Worm (Caenorhabditis elegans) whole organism, L4 larva: ENCODE data around the gene cyp-14A2.

Source experiments
- F26F4.8 ChIP-seq: fragments of 200-800 bp; sonication (Bioruptor generic); conservative IDR thresholded peaks from 2 replicates; pipeline ENCODE4 v1.3.6; 2022; ENCODE audit warnings: missing genetic modification characterization, missing compliant biosample characterization
- T26A8.4 ChIP-seq: fragments of 200-800 bp; sonication (Bioruptor generic); IDR thresholded peaks from 2 replicates; pipeline ENCODE4 v1.3.6; 2022; ENCODE audit warnings: missing genetic modification characterization, missing compliant biosample characterization
- Y105C5A.15 ChIP-seq: fragments of 200-800 bp; sonication (Bioruptor generic); IDR thresholded peaks from 2 replicates; pipeline ENCODE4 v1.3.6; 2022; ENCODE audit warnings: missing genetic modification characterization, missing compliant biosample characterization
- Y48G9A.11 ChIP-seq: fragments of 200-800 bp; sonication (Bioruptor generic); IDR thresholded peaks from 2 replicates; pipeline ENCODE4 v1.3.6; 2022; ENCODE audit warnings: missing genetic modification reagents, missing genetic modification characterization, missing compliant biosample characterization
- ceh-32 ChIP-seq: sonication (generic microtip); optimal IDR thresholded peaks from 2 replicates; lab custom pipeline; 2016; ENCODE audit warnings: mild to moderate bottlenecking, missing genetic modification characterization, missing compliant biosample characterization; ENCODE audit not compliant: poor library complexity
- ces-1 ChIP-seq: fragments of 150-350 bp; sonication (generic microtip); optimal IDR thresholded peaks from 4 replicates; lab custom pipeline; 2014; ENCODE audit warnings: missing biosample characterization, missing genetic modification reagents, missing genetic modification characterization
- cey-2 ChIP-seq: sonication (generic microtip); optimal IDR thresholded peaks from 3 replicates; lab custom pipeline; 2017; ENCODE audit warnings: missing genetic modification characterization, mild to moderate bottlenecking, missing compliant biosample characterization, antibody characterized with exemption, borderline replicate concordance; ENCODE audit not compliant: insufficient read depth
- daf-12 ChIP-seq: fragments of 150-350 bp; optimal IDR thresholded peaks from 2 replicates; lab custom pipeline; 2014; ENCODE audit warnings: missing biosample characterization, missing genetic modification reagents, missing genetic modification characterization
- daf-16 ChIP-seq, 3 experiments: sonication (generic microtip); optimal IDR thresholded peaks; 2 replicates each; lab custom pipeline; 2016 to 2017; ENCODE audit warnings: missing genetic modification characterization in 3 of 3, missing genetic modification reagents in 3 of 3, mild to moderate bottlenecking in 2 of 3, missing compliant biosample characterization in 2 of 3, missing biosample characterization in 1 of 3, moderate library complexity in 1 of 3
- daf-8 ChIP-seq: fragments of 200-800 bp; sonication (Bioruptor generic); IDR thresholded peaks from 2 replicates; pipeline ENCODE4 v1.3.6; 2022; ENCODE audit warnings: missing genetic modification characterization, missing compliant biosample characterization
- dmd-6 ChIP-seq: fragments of 200-800 bp; sonication (Bioruptor generic); IDR thresholded peaks from 2 replicates; pipeline ENCODE4 v1.3.6; 2022; ENCODE audit warnings: missing genetic modification reagents, missing genetic modification characterization, missing compliant biosample characterization
- dpl-1 ChIP-seq: fragments of 150-350 bp; optimal IDR thresholded peaks from 2 replicates; lab custom pipeline; 2014; ENCODE audit warnings: missing biosample characterization, missing genetic modification reagents, missing genetic modification characterization
- duxl-1 ChIP-seq: sonication (generic microtip); optimal IDR thresholded peaks from 2 replicates; lab custom pipeline; 2016; ENCODE audit warnings: mild to moderate bottlenecking, missing genetic modification characterization, moderate library complexity, missing compliant biosample characterization; ENCODE audit not compliant: poor library complexity
- egl-43 ChIP-seq: fragments of 200-800 bp; sonication (Bioruptor generic); IDR thresholded peaks from 2 replicates; pipeline ENCODE4 v1.3.6; 2022; ENCODE audit warnings: missing genetic modification reagents, missing genetic modification characterization, missing compliant biosample characterization
- fkh-10 ChIP-seq: fragments of 150-350 bp; optimal IDR thresholded peaks from 2 replicates; lab custom pipeline; 2014; ENCODE audit warnings: missing biosample characterization, missing genetic modification reagents, missing genetic modification characterization
- fos-1 ChIP-seq: fragments of 150-350 bp; optimal IDR thresholded peaks from 2 replicates; lab custom pipeline; 2014; ENCODE audit warnings: missing biosample characterization, missing genetic modification characterization
- hif-1 ChIP-seq, 2 experiments: sonication (generic microtip); optimal IDR thresholded peaks; 2 replicates each; lab custom pipeline; 2016 to 2017; ENCODE audit warnings: missing compliant biosample characterization in 2 of 2, missing genetic modification characterization in 2 of 2, missing genetic modification reagents in 2 of 2, missing genotype in 2 of 2, mild to moderate bottlenecking in 1 of 2
- hlh-11 ChIP-seq: fragments of 200-800 bp; sonication (Bioruptor generic); optimal IDR thresholded peaks from 2 replicates; lab custom pipeline; 2018; ENCODE audit warnings: mild to moderate bottlenecking, missing genetic modification characterization, missing compliant biosample characterization
- hmg-1.1 ChIP-seq: fragments of 200-800 bp; sonication (Bioruptor generic); IDR thresholded peaks from 2 replicates; pipeline ENCODE4 v1.3.6; 2022; ENCODE audit warnings: missing genetic modification reagents, missing genetic modification characterization, missing compliant biosample characterization
- lim-7 ChIP-seq: fragments of 200-800 bp; sonication (Bioruptor generic); IDR thresholded peaks from 2 replicates; pipeline ENCODE4 v1.3.6; 2022; ENCODE audit warnings: missing genetic modification characterization, missing compliant biosample characterization
- lin-13 ChIP-seq: fragments of 150-350 bp; optimal IDR thresholded peaks from 2 replicates; lab custom pipeline; 2014; ENCODE audit warnings: missing biosample characterization, missing genetic modification reagents, missing genetic modification characterization
- lir-3 ChIP-seq: sonication (generic microtip); optimal IDR thresholded peaks from 2 replicates; lab custom pipeline; 2016; ENCODE audit warnings: mild to moderate bottlenecking, missing genetic modification characterization, missing compliant biosample characterization
- madf-5 ChIP-seq, 2 experiments: fragments of 200-800 bp; sonication (Bioruptor generic); IDR thresholded peaks; 2 replicates each; pipeline ENCODE4 v1.3.6; 2022; ENCODE audit warnings: missing compliant biosample characterization in 2 of 2, missing genetic modification characterization in 2 of 2
- mdl-1 ChIP-seq, 2 experiments: fragments of 150-350 bp in 1 of 2; sonication (generic microtip) in 1 of 2; optimal IDR thresholded peaks; 2 replicates each; lab custom pipeline; 2014 to 2017; ENCODE audit warnings: missing biosample characterization in 2 of 2, missing genetic modification characterization in 2 of 2
- mes-2 ChIP-seq: sonication (generic microtip); optimal IDR thresholded peaks from 2 replicates; lab custom pipeline; 2016; ENCODE audit warnings: missing genotype, mild to moderate bottlenecking, missing genetic modification characterization, missing compliant biosample characterization; ENCODE audit not compliant: poor library complexity, severe bottlenecking
- nhr-102 ChIP-seq: sonication (generic microtip); optimal IDR thresholded peaks from 2 replicates; lab custom pipeline; 2016; ENCODE audit warnings: mild to moderate bottlenecking, missing genetic modification characterization, moderate library complexity, missing compliant biosample characterization
- nhr-111 ChIP-seq: fragments of 200-800 bp; sonication (Bioruptor generic); optimal IDR thresholded peaks from 2 replicates; lab custom pipeline; 2018; ENCODE audit warnings: mild to moderate bottlenecking, missing genetic modification characterization, missing compliant biosample characterization
- nhr-25 ChIP-seq: sonication (generic microtip); optimal IDR thresholded peaks from 2 replicates; lab custom pipeline; 2017; ENCODE audit warnings: missing genetic modification characterization, mild to moderate bottlenecking, missing compliant biosample characterization, antibody characterized with exemption, moderate library complexity, borderline replicate concordance; ENCODE audit not compliant: insufficient read depth
- nhr-28 ChIP-seq: fragments of 150-350 bp; optimal IDR thresholded peaks from 2 replicates; lab custom pipeline; 2014; ENCODE audit warnings: missing biosample characterization, missing genetic modification characterization
- nhr-42 ChIP-seq: fragments of 200-800 bp; sonication (Bioruptor generic); IDR thresholded peaks from 2 replicates; pipeline ENCODE4 v1.3.6; 2022; ENCODE audit warnings: missing genetic modification characterization, missing compliant biosample characterization
- nhr-48 ChIP-seq: sonication (generic microtip); optimal IDR thresholded peaks from 2 replicates; lab custom pipeline; 2016; ENCODE audit warnings: mild to moderate bottlenecking, missing genetic modification characterization, missing compliant biosample characterization
- nhr-76 ChIP-seq: fragments of 150-350 bp; optimal IDR thresholded peaks from 2 replicates; lab custom pipeline; 2014; ENCODE audit warnings: missing biosample characterization, missing genetic modification characterization
- sdz-12 ChIP-seq: fragments of 200-800 bp; sonication (Bioruptor generic); optimal IDR thresholded peaks from 2 replicates; lab custom pipeline; 2018; ENCODE audit warnings: mild to moderate bottlenecking, missing genetic modification characterization, missing compliant biosample characterization
- set-16 ChIP-seq: fragments of 200-800 bp; sonication (Bioruptor generic); IDR thresholded peaks from 2 replicates; pipeline ENCODE4 v1.3.6; 2022; ENCODE audit warnings: missing genetic modification reagents, missing genetic modification characterization, missing compliant biosample characterization
- snpc-1.2 ChIP-seq: fragments of 200-800 bp; sonication (Bioruptor generic); IDR thresholded peaks from 2 replicates; pipeline ENCODE4 v1.3.6; 2022; ENCODE audit warnings: missing genetic modification reagents, missing genetic modification characterization, missing compliant biosample characterization
- spr-1 ChIP-seq: sonication (generic microtip); optimal IDR thresholded peaks from 2 replicates; lab custom pipeline; 2016; ENCODE audit warnings: mild to moderate bottlenecking, missing genetic modification characterization, missing compliant biosample characterization
- unc-130 ChIP-seq: sonication (generic microtip); optimal IDR thresholded peaks from 2 replicates; lab custom pipeline; 2016; ENCODE audit warnings: missing genetic modification reagents, missing genetic modification characterization, missing compliant biosample characterization
- unc-39 ChIP-seq: sonication (generic microtip); optimal IDR thresholded peaks from 2 replicates; lab custom pipeline; 2017; ENCODE audit warnings: missing biosample characterization, missing genetic modification characterization
- unc-62 ChIP-seq, 3 experiments: fragments of 150-350 bp in 1 of 3; sonication (generic microtip); optimal IDR thresholded peaks in 2 of 3; peaks in 1 of 3; 1 replicate in 1 of 3; 2 replicates in 2 of 3; lab custom pipeline; 2014 to 2017; ENCODE audit warnings: missing biosample characterization in 3 of 3, missing genetic modification characterization in 3 of 3, missing genetic modification reagents in 3 of 3, missing genotype in 1 of 3
- vab-7 ChIP-seq: fragments of 200-800 bp; sonication (Bioruptor generic); IDR thresholded peaks from 2 replicates; pipeline ENCODE4 v1.3.6; 2022; ENCODE audit warnings: missing genetic modification reagents, missing genetic modification characterization, missing compliant biosample characterization
- zfp-3 ChIP-seq: fragments of 200-800 bp; sonication (Bioruptor generic); conservative IDR thresholded peaks from 2 replicates; pipeline ENCODE4 v1.3.6; 2022; ENCODE audit warnings: missing genetic modification reagents, missing genetic modification characterization, missing compliant biosample characterization

The cyp-14A2 gene

DNA sequence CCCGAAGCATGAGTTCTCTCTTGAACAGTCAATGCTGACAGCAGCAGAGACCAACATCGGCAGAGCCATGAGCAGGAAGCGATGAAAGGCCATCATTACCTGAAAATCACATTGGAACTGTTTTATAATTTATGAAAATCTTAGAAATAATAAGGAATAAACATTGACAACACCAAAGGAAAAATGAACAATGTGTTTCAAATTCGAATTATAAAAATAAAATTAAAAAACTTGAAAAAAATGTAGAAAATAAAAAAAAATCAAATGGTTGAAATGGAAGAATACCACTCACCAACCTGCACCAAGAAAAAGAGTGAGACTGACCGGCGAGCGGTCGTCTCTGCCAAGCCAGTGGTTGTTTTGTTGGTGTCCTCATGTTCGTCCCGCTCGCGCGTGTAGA lies 21.0 kb upstream of the cyp-14A2 start, which contains the start of gene R04D3.3:
R04D3.3 (minus strand) TSS at position 101 of the 400 bp plus-strand sequence.
- TF ChIP-seq unc-62 (GFP tag; optimal IDR thresholded peaks at IDR 0.05 in 1 of 2; lab: Kevin White, UChicago): peak in 1 of 2 experiments; percentile 53
- TF ChIP-seq unc-62 (tag; optimal IDR thresholded peaks at IDR 0.05; lab: Kevin White, UChicago): no peak
- TF ChIP-seq nhr-102 (tag; lab: Kevin White, UChicago): no peak
- no peak for TF ChIP-seq cey-2 (tag; lab: Kevin White, UChicago)
- TF ChIP-seq dpl-1: no peak
- no peak for TF ChIP-seq ces-1 (GFP tag; lab: Kevin White, UChicago)
- TF ChIP-seq nhr-111 (GFP tag; lab: Kevin White, UChicago): no peak
- TF ChIP-seq ceh-32 (tag; lab: Kevin White, UChicago): no peak

DNA sequence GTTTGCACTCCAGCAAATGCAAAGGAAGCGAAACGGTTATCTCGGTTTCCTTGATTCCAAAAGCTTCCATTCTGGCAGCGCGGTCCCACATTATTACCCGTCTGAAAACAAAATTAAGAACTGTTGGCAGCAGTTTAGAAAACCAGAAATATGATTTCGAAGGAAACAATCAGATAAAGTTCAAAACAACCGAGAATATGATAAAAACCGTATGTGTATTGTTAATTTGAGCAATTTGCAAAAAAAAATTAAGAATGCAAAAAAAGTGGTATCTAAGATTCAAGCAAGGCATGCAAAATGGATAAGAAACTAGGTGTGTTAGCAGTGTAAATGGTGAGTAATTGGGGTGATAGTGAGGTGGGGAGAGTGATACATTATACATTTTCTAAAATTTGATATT lies 19.2 kb upstream of the cyp-14A2 start, which contains the start of gene R04D3.4:
R04D3.4 (minus strand) TSS at position 101 of the 400 bp plus-strand sequence.
- TF ChIP-seq nhr-28 (tag; lab: Kevin White, UChicago) (no peak), Y48G9A.11 (GFP tag; lab: Robert Waterston, UW) (no peak), fos-1 (tag; lab: Kevin White, UChicago) (no peak), daf-12 (tag; lab: Kevin White, UChicago) (no peak), mes-2 (no peak), T26A8.4 (GFP tag; lab: Robert Waterston, UW) (no peak)

DNA sequence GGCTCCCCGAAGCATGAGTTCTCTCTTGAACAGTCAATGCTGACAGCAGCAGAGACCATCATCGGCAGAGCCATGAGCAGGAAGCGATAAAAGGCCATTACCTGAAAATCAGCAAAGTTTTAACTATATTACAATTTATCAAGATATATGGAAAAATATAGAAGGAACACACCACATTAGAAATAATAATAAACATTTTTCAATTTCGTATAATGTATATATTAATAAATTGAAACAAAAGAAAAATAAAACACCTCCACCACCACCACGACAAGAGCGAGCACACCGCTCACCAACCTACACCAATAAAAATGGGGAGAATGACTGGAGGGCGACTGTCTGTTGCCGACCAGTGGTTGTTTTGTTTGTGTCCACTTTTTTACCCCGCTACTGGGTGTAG lies 17.0 kb upstream of the cyp-14A2 start, which contains the start of gene R04D3.2:
R04D3.2 (minus strand) TSS at position 101 of the 400 bp plus-strand sequence.
- TF ChIP-seq lin-13 (GFP tag; lab: Kevin White, UChicago) (no peak), unc-130 (GFP tag; lab: Kevin White, UChicago) (no peak)

DNA sequence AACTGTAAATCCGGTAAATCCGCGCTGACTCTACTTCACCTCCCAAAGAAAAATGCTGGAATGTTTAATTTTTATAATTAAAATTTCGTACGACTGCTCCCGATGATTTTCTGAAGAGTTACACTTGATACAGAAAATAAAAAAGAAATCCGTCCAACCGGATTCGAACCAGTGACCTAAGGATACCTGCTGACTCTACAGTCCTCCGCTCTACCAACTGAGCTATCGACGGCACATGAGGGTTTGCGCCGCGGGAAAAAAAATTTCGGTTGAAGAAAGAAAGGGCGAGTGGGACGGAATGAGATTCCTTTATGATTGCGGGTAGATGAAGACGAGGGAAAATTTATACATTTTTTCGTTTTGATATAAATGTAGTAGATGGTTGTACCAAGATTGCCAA lies 15.1 kb upstream of the cyp-14A2 start:
- TF ChIP-seq nhr-76 (tag; lab: Kevin White, UChicago) (no peak), nhr-48 (tag; lab: Kevin White, UChicago) (peak; percentile 16), nhr-25 (tag; lab: Kevin White, UChicago) (no peak), vab-7 (0 out of 2 replicates have a peak, but pooled peaks have one; percentile 61), Y105C5A.15 (GFP tag; lab: Robert Waterston, UW) (0 out of 2 replicates have a peak, but pooled peaks have one; percentile 37), egl-43 (peak; percentile 81), cey-2 (tag; lab: Kevin White, UChicago) (no peak), snpc-1.2 (GFP tag; lab: Robert Waterston, UW) (0 out of 2 replicates have a peak, but pooled peaks have one; percentile 37), spr-1 (tag; lab: Kevin White, UChicago) (no peak), hif-1 (tag; optimal IDR thresholded peaks at IDR 0.05; lab: Kevin White, UChicago) (no peak), lim-7 (GFP tag; lab: Robert Waterston, UW) (peak; percentile 78), mdl-1 (tag; optimal IDR thresholded peaks at IDR 0.05; lab: Kevin White, UChicago) (no peak), hmg-1.1 (GFP tag; lab: Robert Waterston, UW) (peak; percentile 15; the same call in 1 of the 2 replicates), sdz-12 (GFP tag; lab: Kevin White, UChicago) (no peak), madf-5 (GFP tag; IDR thresholded peaks at IDR 0.05; lab: Robert Waterston, UW) (peak in 1 of 2 experiments; percentile 58; a peak in 1 of 4 replicates), duxl-1 (tag; lab: Kevin White, UChicago) (peak; percentile 19), Y48G9A.11 (GFP tag; lab: Robert Waterston, UW) (no peak), lir-3 (tag; lab: Kevin White, UChicago) (no peak), set-16 (GFP tag; lab: Robert Waterston, UW) (no peak), F26F4.8 (GFP tag; lab: Robert Waterston, UW) (peak; percentile 72; the same call in 1 of the 2 replicates), dpl-1 (no peak), fkh-10 (GFP tag; lab: Kevin White, UChicago) (no peak), zfp-3 (GFP tag; lab: Robert Waterston, UW) (0 out of 2 replicates have a peak, but pooled peaks have one; percentile 23), daf-16 (GFP tag; optimal IDR thresholded peaks at IDR 0.05; lab: Kevin White, UChicago) (peak in 1 of 2 experiments; percentile 52), daf-16 (tag; optimal IDR thresholded peaks at IDR 0.05; lab: Kevin White, UChicago) (peak; percentile 17), dmd-6 (peak; percentile 17; the same call in 1 of the 2 replicates), nhr-42 (GFP tag; lab: Robert Waterston, UW) (0 out of 2 replicates have a peak, but pooled peaks have one; percentile 13), unc-39 (no peak), hlh-11 (tag; lab: Kevin White, UChicago) (no peak), daf-8 (GFP tag; lab: Robert Waterston, UW) (no peak)
